Worm (Caenorhabditis elegans) whole organism, mixed stage, embryonic: Measurements from ENCODE around the gene srh-138.

ENCODE experiments used
- blmp-1 ChIP-seq: fragments of 150-350 bp; optimal IDR thresholded peaks from 2 replicates; lab custom pipeline; 2014; ENCODE audit warnings: missing biosample characterization, missing genetic modification characterization
- ceh-43 ChIP-seq: fragments of 200-800 bp; sonication (Bioruptor generic); optimal IDR thresholded peaks from 2 replicates; lab custom pipeline; 2018; ENCODE audit warnings: mild to moderate bottlenecking, missing genetic modification characterization, moderate library complexity, missing compliant biosample characterization
- ceh-83 ChIP-seq: fragments of 200-800 bp; sonication (Bioruptor generic); optimal IDR thresholded peaks from 2 replicates; lab custom pipeline; 2018; ENCODE audit warnings: mild to moderate bottlenecking, missing genetic modification characterization, missing compliant biosample characterization
- ces-1 ChIP-seq: fragments of 150-350 bp; optimal IDR thresholded peaks from 2 replicates; lab custom pipeline; 2014; ENCODE audit warnings: missing biosample characterization, missing genetic modification reagents, missing genetic modification characterization
- elt-1 ChIP-seq: sonication (generic microtip); optimal IDR thresholded peaks from 2 replicates; lab custom pipeline; 2017; ENCODE audit warnings: missing genetic modification characterization, mild to moderate bottlenecking, missing compliant biosample characterization, antibody characterized with exemption, moderate library complexity, borderline replicate concordance; ENCODE audit not compliant: insufficient read depth
- lin-13 ChIP-seq: fragments of 150-350 bp; optimal IDR thresholded peaks from 2 replicates; lab custom pipeline; 2014; ENCODE audit warnings: missing biosample characterization, missing genetic modification characterization
- nhr-12 ChIP-seq: fragments of 150-350 bp; optimal IDR thresholded peaks from 2 replicates; lab custom pipeline; 2014; ENCODE audit warnings: missing biosample characterization, missing genetic modification characterization
- nhr-237 ChIP-seq: fragments of 150-350 bp; optimal IDR thresholded peaks from 2 replicates; lab custom pipeline; 2014; ENCODE audit warnings: missing biosample characterization, missing genetic modification characterization
- nhr-28 ChIP-seq: fragments of 150-350 bp; optimal IDR thresholded peaks from 2 replicates; lab custom pipeline; 2014; ENCODE audit warnings: missing biosample characterization, missing genetic modification characterization
- nhr-76 ChIP-seq: sonication (generic microtip); optimal IDR thresholded peaks from 2 replicates; lab custom pipeline; 2017; ENCODE audit warnings: missing biosample characterization, missing genetic modification characterization
- sem-2 ChIP-seq: fragments of 200-800 bp; sonication (Bioruptor generic); optimal IDR thresholded peaks from 2 replicates; lab custom pipeline; 2018; ENCODE audit warnings: mild to moderate bottlenecking, missing genetic modification characterization, missing compliant biosample characterization
- snpc-4 ChIP-seq: fragments of 150-350 bp; optimal IDR thresholded peaks from 2 replicates; lab custom pipeline; 2014; ENCODE audit warnings: missing biosample characterization, missing genetic modification characterization
- unc-39 ChIP-seq: fragments of 150-350 bp; optimal IDR thresholded peaks from 2 replicates; lab custom pipeline; 2014; ENCODE audit warnings: missing biosample characterization, missing genetic modification characterization
- ztf-11 ChIP-seq: fragments of 150-350 bp; optimal IDR thresholded peaks from 2 replicates; lab custom pipeline; 2014; ENCODE audit warnings: missing biosample characterization, missing genetic modification characterization

- TF ChIP-seq nhr-237 (no peak), nhr-28 (tag; lab: Kevin White, UChicago) (no peak), nhr-76 (no peak), ztf-11 (tag; lab: Kevin White, UChicago) (no peak), elt-1 (tag; lab: Kevin White, UChicago) (no peak), ceh-83 (GFP tag; lab: Kevin White, UChicago) (no peak), sem-2 (GFP tag; lab: Kevin White, UChicago) (no peak), snpc-4 (no peak), lin-13 (no peak), nhr-12 (tag; lab: Kevin White, UChicago) (no peak), blmp-1 (tag; lab: Kevin White, UChicago) (no peak), ces-1 (GFP tag; lab: Kevin White, UChicago) (no peak), unc-39 (no peak), ceh-43 (no peak)
Measured at ce11 chrV:16471995-16472563, 1.3 kb upstream of the srh-138 start, which contains the start of gene srw-35.
